Worm (Caenorhabditis elegans): ENCODE data around the gene C44B9.3.

The C44B9.3 gene

DNA sequence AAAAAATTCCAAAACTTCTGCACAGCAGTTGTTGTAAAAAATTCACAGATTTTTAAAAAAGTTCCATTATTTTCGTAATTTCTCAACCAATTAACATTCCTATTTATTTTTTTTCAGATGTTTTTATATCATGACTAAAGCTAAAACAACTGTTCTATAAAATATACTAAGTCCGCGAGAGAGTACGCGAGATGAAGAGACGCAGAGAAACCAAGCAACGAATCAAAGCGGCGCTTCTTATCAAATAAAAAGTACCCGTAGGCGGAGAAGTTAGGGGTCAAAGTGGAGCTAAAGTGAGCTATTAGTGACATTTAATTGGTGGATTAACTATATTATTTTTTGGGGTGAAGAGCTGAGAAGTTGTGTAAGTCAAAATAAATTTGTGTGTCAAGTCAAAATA lies 47.3 kb downstream of the C44B9.3 start, which contains the start of gene sbsp-1:
TSS of gene sbsp-1 (plus strand) at position 301 of the 400 bp plus-strand sequence.
- TF ChIP-seq hlh-12 (tag; optimal IDR thresholded peaks at IDR 0.05), result no peak
- TF ChIP-seq hmg-1.2 (GFP tag; IDR thresholded peaks at IDR 0.05), result peak; percentile 87

DNA sequence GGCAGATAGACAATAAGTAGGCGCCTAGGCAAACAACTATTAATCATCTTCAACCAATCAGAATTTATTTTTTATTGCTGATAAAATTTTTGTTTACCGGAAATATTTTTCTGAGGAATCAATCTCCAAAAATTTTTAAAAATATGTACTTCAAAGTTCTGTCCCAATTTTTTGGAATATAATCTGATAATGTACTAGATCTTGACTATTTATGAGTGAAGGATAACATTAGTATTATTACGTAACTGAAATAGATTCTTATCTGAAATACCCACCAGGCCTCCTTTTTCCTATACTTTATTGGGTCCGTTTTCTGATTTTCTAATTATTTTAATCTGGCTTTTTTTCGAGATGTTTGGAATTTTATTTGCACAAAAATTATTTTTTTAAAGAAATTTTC lies 48.5 kb downstream of the C44B9.3 start:
- TF ChIP-seq ceh-91 (GFP tag; IDR thresholded peaks at IDR 0.05) (no peak), nfya-1 (tag; optimal IDR thresholded peaks at IDR 0.05; ENCODE audit: borderline replicate concordance, insufficient read depth) (no peak), aptf-3 (GFP tag; IDR thresholded peaks at IDR 0.05) (no peak), fkh-3 (tag; optimal IDR thresholded peaks at IDR 0.05) (no peak), unc-62 (GFP tag; optimal IDR thresholded peaks at IDR 0.05) (no peak), egl-18 (GFP tag; IDR thresholded peaks at IDR 0.05) (no peak), dpff-1 (tag; optimal IDR thresholded peaks at IDR 0.05) (no peak), ceh-100 (GFP tag; IDR thresholded peaks at IDR 0.05) (no peak), lsl-1 (GFP tag; optimal IDR thresholded peaks at IDR 0.05) (no peak), hmg-1.2 (GFP tag; IDR thresholded peaks at IDR 0.05) (no peak), ztf-6 (GFP tag; IDR thresholded peaks at IDR 0.05) (no peak), ztf-22 (GFP tag; optimal IDR thresholded peaks at IDR 0.05) (no peak), tlf-1 (GFP tag; optimal IDR thresholded peaks at IDR 0.05) (no peak)

Measured in whole organism, young adult.